Worm (Caenorhabditis elegans): ENCODE data around the gene Y67D8B.3.

ce11 chrIV:3234269-3234668 lies 32.3 kb upstream of the Y67D8B.3 start:
- TF ChIP-seq ama-1 (optimal IDR thresholded peaks at IDR 0.05) (no peak), tbx-37 (GFP tag; conservative IDR thresholded peaks at IDR 0.05) (no peak), flt-1 (GFP tag; IDR thresholded peaks at IDR 0.05) (no peak), ceh-13 (GFP tag; optimal IDR thresholded peaks at IDR 0.05) (no peak)

Measured in whole organism, early embryonic.